Worm (Caenorhabditis elegans) whole organism, L2 larva: Measurements from ENCODE around the gene R08C7.8.
A peak's percentile ranks its signal among the peaks of the same experiment; 100 is the strongest.

ENCODE experiments used
- F13H6.1 ChIP-seq: sonication (generic microtip); optimal IDR thresholded peaks from 2 replicates; lab custom pipeline; 2016; ENCODE audit warnings: missing genetic modification characterization, missing compliant biosample characterization
- R02D3.7 ChIP-seq: fragments of 150-350 bp; optimal IDR thresholded peaks from 2 replicates; lab custom pipeline; 2014; ENCODE audit warnings: missing biosample characterization, missing genetic modification characterization
- Y55F3AM.14 ChIP-seq: fragments of 200-800 bp; sonication (Bioruptor generic); optimal IDR thresholded peaks from 2 replicates; lab custom pipeline; 2018; ENCODE audit warnings: mild to moderate bottlenecking, missing genetic modification characterization, missing compliant biosample characterization
- ZK546.5 ChIP-seq: sonication (generic microtip); optimal IDR thresholded peaks from 2 replicates; lab custom pipeline; 2017; ENCODE audit warnings: missing biosample characterization, missing genetic modification characterization
- alr-1 ChIP-seq: fragments of 150-350 bp; optimal IDR thresholded peaks from 2 replicates; lab custom pipeline; 2014; ENCODE audit warnings: missing biosample characterization, missing genetic modification characterization
- aly-2 ChIP-seq: fragments of 150-350 bp; optimal IDR thresholded peaks from 2 replicates; lab custom pipeline; 2014; ENCODE audit warnings: missing biosample characterization, missing genetic modification characterization
- ama-1 ChIP-seq: fragments of 150-350 bp; optimal IDR thresholded peaks from 2 replicates; lab custom pipeline; 2018; ENCODE audit warnings: inconsistent platforms
- blmp-1 ChIP-seq: sonication (generic microtip); optimal IDR thresholded peaks from 2 replicates; lab custom pipeline; 2017; ENCODE audit warnings: missing genetic modification characterization, mild to moderate bottlenecking, missing compliant biosample characterization, antibody characterized with exemption, moderate library complexity; ENCODE audit not compliant: insufficient read depth
- ceh-16 ChIP-seq: fragments of 150-350 bp; optimal IDR thresholded peaks from 2 replicates; lab custom pipeline; 2014; ENCODE audit warnings: missing biosample characterization, missing genetic modification characterization
- ceh-82 ChIP-seq: fragments of 150-350 bp; optimal IDR thresholded peaks from 2 replicates; lab custom pipeline; 2014; ENCODE audit warnings: missing biosample characterization, missing genetic modification characterization
- crh-2 ChIP-seq: sonication (generic microtip); optimal IDR thresholded peaks from 2 replicates; lab custom pipeline; 2017; ENCODE audit warnings: missing biosample characterization, missing genetic modification characterization
- dmd-4 ChIP-seq: sonication (generic microtip); optimal IDR thresholded peaks from 2 replicates; lab custom pipeline; 2017; ENCODE audit warnings: missing biosample characterization, missing genetic modification characterization
- egl-27 ChIP-seq: sonication (generic microtip); optimal IDR thresholded peaks from 3 replicates; lab custom pipeline; 2017; ENCODE audit warnings: missing biosample characterization, missing genetic modification reagents, missing genetic modification characterization
- elt-3 ChIP-seq: sonication (generic microtip); optimal IDR thresholded peaks from 2 replicates; lab custom pipeline; 2017; ENCODE audit warnings: missing biosample characterization, missing genetic modification characterization
- fos-1 ChIP-seq: fragments of 150-350 bp; optimal IDR thresholded peaks from 2 replicates; lab custom pipeline; 2014; ENCODE audit warnings: missing biosample characterization, missing genetic modification characterization
- gmeb-1 ChIP-seq: fragments of 150-350 bp; optimal IDR thresholded peaks from 2 replicates; lab custom pipeline; 2014; ENCODE audit warnings: missing biosample characterization, missing genetic modification characterization
- lin-11 ChIP-seq: fragments of 150-350 bp; sonication (generic microtip); optimal IDR thresholded peaks from 2 replicates; lab custom pipeline; 2014; ENCODE audit warnings: missing biosample characterization, missing genetic modification characterization, inconsistent platforms, mixed read lengths
- lin-13 ChIP-seq: fragments of 150-350 bp; optimal IDR thresholded peaks from 2 replicates; lab custom pipeline; 2014; ENCODE audit warnings: missing biosample characterization, missing genetic modification reagents, missing genetic modification characterization
- lsy-2 ChIP-seq, 2 experiments: fragments of 150-350 bp in 1 of 2; sonication (generic microtip) in 1 of 2; optimal IDR thresholded peaks; 2 replicates each; lab custom pipeline; 2014 to 2017; ENCODE audit warnings: missing biosample characterization in 2 of 2, missing genetic modification characterization in 2 of 2
- mbf-1 ChIP-seq: sonication (generic microtip); optimal IDR thresholded peaks from 2 replicates; lab custom pipeline; 2017; ENCODE audit warnings: missing biosample characterization, missing genetic modification characterization
- mdl-1 ChIP-seq, 2 experiments: fragments of 150-350 bp in 1 of 2; sonication (generic microtip) in 1 of 2; optimal IDR thresholded peaks; 2 replicates each; lab custom pipeline; 2017; ENCODE audit warnings: missing biosample characterization in 2 of 2, missing genetic modification characterization in 2 of 2
- nhr-10 ChIP-seq: sonication (generic microtip); optimal IDR thresholded peaks from 2 replicates; lab custom pipeline; 2017; ENCODE audit warnings: missing biosample characterization, missing genetic modification characterization
- nhr-12 ChIP-seq: fragments of 150-350 bp; optimal IDR thresholded peaks from 2 replicates; lab custom pipeline; 2014; ENCODE audit warnings: missing biosample characterization, missing genetic modification characterization
- nhr-129 ChIP-seq: fragments of 150-350 bp; optimal IDR thresholded peaks from 2 replicates; lab custom pipeline; 2014; ENCODE audit warnings: missing biosample characterization, missing genetic modification characterization
- nhr-25 ChIP-seq: fragments of 150-350 bp; sonication (generic microtip); optimal IDR thresholded peaks from 3 replicates; lab custom pipeline; 2014; ENCODE audit warnings: missing biosample characterization, missing genetic modification characterization
- nhr-77 ChIP-seq: fragments of 150-350 bp; optimal IDR thresholded peaks from 2 replicates; lab custom pipeline; 2014; ENCODE audit warnings: missing biosample characterization, missing genetic modification characterization
- peb-1 ChIP-seq: fragments of 150-350 bp; optimal IDR thresholded peaks from 2 replicates; lab custom pipeline; 2014; ENCODE audit warnings: missing biosample characterization, missing genetic modification characterization
- sem-4 ChIP-seq: fragments of 150-350 bp; optimal IDR thresholded peaks from 2 replicates; lab custom pipeline; 2014; ENCODE audit warnings: missing biosample characterization, missing genetic modification reagents, missing genetic modification characterization
- skn-1 ChIP-seq: sonication (generic microtip); optimal IDR thresholded peaks from 2 replicates; lab custom pipeline; 2017; ENCODE audit warnings: missing biosample characterization, missing genetic modification characterization
- sma-3 ChIP-seq: sonication (generic microtip); optimal IDR thresholded peaks from 2 replicates; lab custom pipeline; 2016; ENCODE audit warnings: missing genetic modification reagents, missing genetic modification characterization, missing compliant biosample characterization
- sma-9 ChIP-seq, 2 experiments: fragments of 150-350 bp in 1 of 2; sonication (generic microtip) in 1 of 2; optimal IDR thresholded peaks; 2 replicates each; lab custom pipeline; 2014 to 2016; ENCODE audit warnings: missing genetic modification characterization in 2 of 2, mild to moderate bottlenecking in 1 of 2, missing biosample characterization in 1 of 2, missing compliant biosample characterization in 1 of 2, missing genetic modification reagents in 1 of 2, moderate library complexity in 1 of 2
- unc-55 ChIP-seq: fragments of 150-350 bp; sonication (generic microtip); optimal IDR thresholded peaks from 3 replicates; lab custom pipeline; 2014; ENCODE audit warnings: missing biosample characterization, missing genetic modification reagents, missing genetic modification characterization
- unc-62 ChIP-seq: fragments of 150-350 bp; optimal IDR thresholded peaks from 2 replicates; lab custom pipeline; 2014; ENCODE audit warnings: missing biosample characterization, missing genetic modification reagents, missing genetic modification characterization
- zag-1 ChIP-seq: fragments of 150-350 bp; optimal IDR thresholded peaks from 2 replicates; lab custom pipeline; 2014; ENCODE audit warnings: missing biosample characterization, missing genetic modification characterization
- ztf-1 ChIP-seq: fragments of 200-800 bp; sonication (Bioruptor generic); conservative IDR thresholded peaks from 2 replicates; pipeline ENCODE4 v1.3.6; 2022; ENCODE audit warnings: missing genetic modification characterization, missing compliant biosample characterization

The R08C7.8 gene

ce11 chrIV:4456658-4457057 is 22.3 kb upstream of the R08C7.8 start:
- no peak for TF ChIP-seq ceh-82 (tag; lab: Kevin White, UChicago)
- TF ChIP-seq sma-9 (GFP tag; optimal IDR thresholded peaks at IDR 0.05; lab: Kevin White, UChicago): no peak
- TF ChIP-seq sma-9 (tag; optimal IDR thresholded peaks at IDR 0.05; lab: Kevin White, UChicago): no peak

- TF ChIP-seq ztf-1 (GFP tag; lab: Robert Waterston, UW): no peak
- TF ChIP-seq mbf-1 (tag; lab: Kevin White, UChicago): no peak
- TF ChIP-seq nhr-10: no peak
- TF ChIP-seq lin-11 (tag; lab: Kevin White, UChicago): no peak
- TF ChIP-seq nhr-25 (tag; lab: Kevin White, UChicago): peak; percentile 29
- no peak for TF ChIP-seq zag-1
- TF ChIP-seq ceh-16: peak; percentile 34
- TF ChIP-seq sma-3: peak; percentile 29
- TF ChIP-seq lin-13: peak; percentile 15
- no peak for TF ChIP-seq egl-27 (tag; lab: Kevin White, UChicago)
- TF ChIP-seq nhr-77: no peak
- no peak for TF ChIP-seq gmeb-1 (tag; lab: Kevin White, UChicago)
- no peak for TF ChIP-seq sem-4 (tag; lab: Kevin White, UChicago)
- TF ChIP-seq F13H6.1 (tag; lab: Kevin White, UChicago): peak; percentile 62
- TF ChIP-seq skn-1 (tag; lab: Kevin White, UChicago): no peak
- no peak for TF ChIP-seq ZK546.5 (tag; lab: Kevin White, UChicago)
- TF ChIP-seq peb-1 (tag; lab: Kevin White, UChicago): peak; percentile 29
- peak in 1 of 2 experiments; percentile 26 for TF ChIP-seq lsy-2 (tag; optimal IDR thresholded peaks at IDR 0.05; lab: Kevin White, UChicago)
- TF ChIP-seq nhr-129 (tag; lab: Kevin White, UChicago): peak; percentile 53
- no peak for TF ChIP-seq elt-3 (tag; lab: Kevin White, UChicago)
- TF ChIP-seq crh-2 (tag; lab: Kevin White, UChicago): no peak
- TF ChIP-seq dmd-4: no peak
- peak; percentile 38 for TF ChIP-seq blmp-1 (tag; lab: Kevin White, UChicago)
- TF ChIP-seq Y55F3AM.14 (GFP tag; lab: Kevin White, UChicago): no peak
These were observed 20.2 kb upstream of the R08C7.8 start, which contains the start of gene R08C7.11 for ce11 chrIV:4454330-4455173. Gene R08C7.11 (minus strand): TSS chrIV:4454937.

- TF ChIP-seq alr-1 (tag; lab: Kevin White, UChicago) (no peak), Y55F3AM.14 (GFP tag; lab: Kevin White, UChicago) (no peak), egl-27 (tag; lab: Kevin White, UChicago) (no peak), sem-4 (tag; lab: Kevin White, UChicago) (no peak), blmp-1 (tag; lab: Kevin White, UChicago) (no peak), mdl-1 (tag; optimal IDR thresholded peaks at IDR 0.05; lab: Kevin White, UChicago) (no peak), ama-1 (lab: Kevin White, UChicago) (no peak), unc-55 (GFP tag; lab: Kevin White, UChicago) (no peak), nhr-12 (no peak), unc-62 (GFP tag; lab: Kevin White, UChicago) (no peak), ztf-1 (GFP tag; lab: Robert Waterston, UW) (no peak), fos-1 (tag; lab: Kevin White, UChicago) (no peak), aly-2 (tag; lab: Kevin White, UChicago) (no peak), nhr-10 (no peak), lin-11 (tag; lab: Kevin White, UChicago) (no peak), lsy-2 (tag; optimal IDR thresholded peaks at IDR 0.05; lab: Kevin White, UChicago) (no peak), elt-3 (tag; lab: Kevin White, UChicago) (no peak), peb-1 (tag; lab: Kevin White, UChicago) (no peak), R02D3.7 (tag; lab: Kevin White, UChicago) (no peak), gmeb-1 (tag; lab: Kevin White, UChicago) (no peak)
These were observed 17.2 kb upstream of the R08C7.8 start, which contains the start of gene R08C7.1 for ce11 chrIV:4451576-4451975. Gene R08C7.1 (plus strand): TSS chrIV:4451876.
